Worm (Caenorhabditis elegans) whole organism, young adult: Measurements from ENCODE around the gene cid-1.

Source experiments
- B0035.1 ChIP-seq: sonication (generic microtip); optimal IDR thresholded peaks from 2 replicates; lab custom pipeline; 2016; ENCODE audit warnings: missing genetic modification characterization, mild to moderate bottlenecking, missing compliant biosample characterization, missing genotype, missing genetic modification reagents
- F10E7.11 ChIP-seq: sonication (generic microtip); optimal IDR thresholded peaks from 2 replicates; lab custom pipeline; 2017; ENCODE audit warnings: mild to moderate bottlenecking, missing genetic modification characterization, moderate library complexity, missing compliant biosample characterization
- ZK185.1 ChIP-seq: sonication (generic microtip); optimal IDR thresholded peaks from 2 replicates; lab custom pipeline; 2016; ENCODE audit warnings: mild to moderate bottlenecking, missing genetic modification characterization, missing compliant biosample characterization; ENCODE audit not compliant: poor library complexity, severe bottlenecking
- egl-44 ChIP-seq: fragments of 200-800 bp; sonication (Bioruptor generic); IDR thresholded peaks from 2 replicates; pipeline ENCODE4 v1.3.6; 2022; ENCODE audit warnings: missing genetic modification reagents, missing genetic modification characterization, missing compliant biosample characterization
- lag-1 ChIP-seq: fragments of 200-800 bp; sonication (Bioruptor generic); IDR thresholded peaks from 2 replicates; pipeline ENCODE4 v1.3.6; 2022; ENCODE audit warnings: missing genetic modification reagents, missing genetic modification characterization, missing compliant biosample characterization
- lin-35 ChIP-seq, 3 experiments: fragments of 150-350 bp in 2 of 3; sonication (generic microtip) in 1 of 3; optimal IDR thresholded peaks; 2 replicates each; lab custom pipeline; 2014 to 2018; ENCODE audit warnings: missing biosample characterization in 3 of 3, missing genetic modification characterization in 3 of 3, missing genetic modification reagents in 3 of 3
- mxl-1 ChIP-seq: sonication (generic microtip); optimal IDR thresholded peaks from 2 replicates; lab custom pipeline; 2016; ENCODE audit warnings: missing genetic modification characterization, missing compliant biosample characterization
- nfya-1 ChIP-seq: sonication (generic microtip); optimal IDR thresholded peaks from 2 replicates; lab custom pipeline; 2017; ENCODE audit warnings: antibody characterized with exemption, missing compliant biosample characterization, missing genetic modification characterization, borderline replicate concordance; ENCODE audit not compliant: insufficient read depth
- nhr-120 ChIP-seq: fragments of 200-800 bp; sonication (Bioruptor generic); IDR thresholded peaks from 2 replicates; pipeline ENCODE4 v1.3.6; 2022; ENCODE audit warnings: missing genetic modification characterization, missing compliant biosample characterization
- pha-4 ChIP-seq: fragments of 150-350 bp; sonication (generic microtip); optimal IDR thresholded peaks from 2 replicates; lab custom pipeline; 2014; ENCODE audit warnings: missing biosample characterization, missing genetic modification reagents, missing genetic modification characterization
- rpc-1 ChIP-seq, 2 experiments: fragments of 150-350 bp in 1 of 2; sonication (generic microtip) in 1 of 2; optimal IDR thresholded peaks; 2 replicates each; lab custom pipeline; 2014 to 2018; ENCODE audit warnings: missing biosample characterization in 1 of 2, missing genetic modification characterization in 1 of 2, missing genetic modification reagents in 1 of 2, missing genotype in 1 of 2
- unc-62 ChIP-seq: fragments of 150-350 bp; optimal IDR thresholded peaks from 2 replicates; lab custom pipeline; 2014; ENCODE audit warnings: missing biosample characterization, missing genetic modification reagents, missing genetic modification characterization
- ztf-28 ChIP-seq: fragments of 200-800 bp; sonication (Bioruptor generic); IDR thresholded peaks from 2 replicates; pipeline ENCODE4 v1.3.6; 2022; ENCODE audit warnings: missing genetic modification reagents, missing genetic modification characterization, missing compliant biosample characterization

DNA sequence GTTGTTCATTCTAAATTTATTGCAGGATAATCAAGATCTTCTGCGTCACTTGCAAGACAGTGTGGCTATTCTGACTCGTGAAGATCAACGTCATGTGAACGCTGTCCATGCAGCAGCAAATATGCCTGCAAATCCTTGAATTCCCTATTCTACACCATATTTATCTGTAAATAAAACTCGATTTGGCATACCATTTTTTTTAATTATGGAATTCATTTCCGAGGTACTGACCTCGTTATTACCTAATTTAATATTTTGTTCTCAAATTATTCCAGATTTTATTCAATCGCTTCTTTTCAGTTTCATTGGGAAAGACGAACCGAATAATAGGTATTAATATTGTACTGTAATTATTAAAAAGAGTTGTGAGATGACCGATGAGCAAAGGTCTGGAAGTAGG is at the start of gene cid-1:
- no peak for TF ChIP-seq rpc-1 (optimal IDR thresholded peaks at IDR 0.05; lab: Kevin White, UChicago)
- TF ChIP-seq rpc-1 (tag; optimal IDR thresholded peaks at IDR 0.05; lab: Kevin White, UChicago), result no peak
- no peak for TF ChIP-seq ZK185.1 (tag; lab: Kevin White, UChicago)
- no peak for TF ChIP-seq lin-35 (GFP tag; optimal IDR thresholded peaks at IDR 0.05; lab: Kevin White, UChicago)
- TF ChIP-seq ztf-28 (GFP tag; lab: Robert Waterston, UW), result no peak
- TF ChIP-seq mxl-1 (tag; lab: Kevin White, UChicago), result no peak
- no peak for TF ChIP-seq F10E7.11 (tag; lab: Kevin White, UChicago)
- TF ChIP-seq pha-4 (tag; lab: Kevin White, UChicago), result no peak
- no peak for TF ChIP-seq nhr-120 (GFP tag; lab: Robert Waterston, UW)
- no peak for TF ChIP-seq B0035.1 (tag; lab: Kevin White, UChicago)
- no peak for TF ChIP-seq egl-44
- no peak for TF ChIP-seq unc-62 (GFP tag; lab: Kevin White, UChicago)
- TF ChIP-seq nfya-1, result no peak
- no peak for TF ChIP-seq lag-1
